Fruit fly (Drosophila melanogaster): ENCODE results near the gene CG15544.

Gene CG15544

dm6 chr3R:30809287-30809933 is 18.2 kb upstream of the CG15544 start (continued):
- TF ChIP-seq CG10267 (tag; optimal IDR thresholded peaks at IDR 0.05) (no peak), Bteb2 (GFP tag; optimal IDR thresholded peaks at IDR 0.05) (no peak), tup (GFP tag; optimal IDR thresholded peaks at IDR 0.05) (no peak)

- TF ChIP-seq CG10267 (tag; optimal IDR thresholded peaks at IDR 0.05) (no peak), CG7928 (GFP tag; optimal IDR thresholded peaks at IDR 0.05) (no peak), Taf1 (GFP tag; IDR thresholded peaks at IDR 0.05) (no peak), chinmo (GFP tag; IDR thresholded peaks at IDR 0.05; ENCODE audit: partially characterized antibody) (0 out of 4 replicates have a peak, but pooled peaks have one; percentile 22), Lim3 (GFP tag; IDR thresholded peaks at IDR 0.05) (no peak), row (GFP tag; IDR thresholded peaks at IDR 0.05) (no peak), ash1 (GFP tag; optimal IDR thresholded peaks at IDR 0.05) (no peak), CG15601 (tag; optimal IDR thresholded peaks at IDR 0.05) (peak; percentile 37), CG13287 (GFP tag; IDR thresholded peaks at IDR 0.05; ENCODE audit: partially characterized antibody) (no peak), vvl (GFP tag; IDR thresholded peaks at IDR 0.05) (peak; percentile 50; the same call in 1 of the 2 replicates), z (GFP tag; IDR thresholded peaks at IDR 0.05) (no peak), oc (tag; optimal IDR thresholded peaks at IDR 0.05) (peak; percentile 30), HLHmδ (GFP tag; optimal IDR thresholded peaks at IDR 0.05) (no peak), CG7786 (GFP tag; optimal IDR thresholded peaks at IDR 0.05) (no peak), Blimp-1 (GFP tag; optimal IDR thresholded peaks at IDR 0.05) (no peak), Hr78 (GFP tag; optimal IDR thresholded peaks at IDR 0.05) (peak in 1 of 2 experiments; percentile 27), sqz (GFP tag; optimal IDR thresholded peaks at IDR 0.05) (peak; percentile 24), Med (GFP tag) (peak; percentile 71), nmo (GFP tag; optimal IDR thresholded peaks at IDR 0.05) (no peak), so (GFP tag; IDR thresholded peaks at IDR 0.05) (no peak), sens (GFP tag) (peak; percentile 59), ci (GFP tag; IDR thresholded peaks at IDR 0.05) (0 out of 3 replicates have a peak, but pooled peaks have one; percentile 53), gro (GFP tag; optimal IDR thresholded peaks at IDR 0.05) (no peak)
Observed at dm6 chr3R:30810274-30810813, 17.3 kb upstream of the CG15544 start.

dm6 chr3R:30811300-30812022 is 16.2 kb upstream of the CG15544 start:
- TF ChIP-seq Med (GFP tag) (peak; percentile 62), CHES-1-like (GFP tag; optimal IDR thresholded peaks at IDR 0.05) (no peak), Opbp (GFP tag; IDR thresholded peaks at IDR 0.05; ENCODE audit: partially characterized antibody) (no peak), CG2199 (GFP tag; IDR thresholded peaks at IDR 0.05) (0 out of 3 replicates have a peak, but pooled peaks have one; percentile 27), CG14860 (GFP tag; IDR thresholded peaks at IDR 0.05; ENCODE audit: partially characterized antibody) (no peak), tx (GFP tag; optimal IDR thresholded peaks at IDR 0.05) (no peak), GATAe (GFP tag; conservative IDR thresholded peaks at IDR 0.05) (peak; percentile 83), corto (GFP tag; optimal IDR thresholded peaks at IDR 0.05) (peak; percentile 61), sc (optimal IDR thresholded peaks at IDR 0.05) (no peak), sc (GFP tag; optimal IDR thresholded peaks at IDR 0.05) (no peak), CG9727 (GFP tag; optimal IDR thresholded peaks at IDR 0.05) (no peak), onecut (GFP tag; IDR thresholded peaks at IDR 0.05) (no peak), h (optimal IDR thresholded peaks at IDR 0.05) (no peak), sens (GFP tag) (no peak), slbo (GFP tag; IDR thresholded peaks at IDR 0.05) (no peak), fd102C (GFP tag; optimal IDR thresholded peaks at IDR 0.05) (no peak), lmd (GFP tag; IDR thresholded peaks at IDR 0.05) (no peak), crol (GFP tag; IDR thresholded peaks at IDR 0.05) (no peak), CG14710 (tag; optimal IDR thresholded peaks at IDR 0.05) (no peak), Fer2 (tag; optimal IDR thresholded peaks at IDR 0.05) (no peak), CG6689 (GFP tag; IDR thresholded peaks at IDR 0.05) (no peak), CG42726 (GFP tag; IDR thresholded peaks at IDR 0.05; ENCODE audit: partially characterized antibody) (no peak), btn (GFP tag; optimal IDR thresholded peaks at IDR 0.05) (no peak)

All from whole organism, embryonic.